Worm (Caenorhabditis elegans) whole organism, late embryonic: Measurements from ENCODE around the gene T05C1.1.
A peak's percentile ranks its signal among the peaks of the same experiment; 100 is the strongest.

Source experiments
- C08G9.2 ChIP-seq: sonication (generic microtip); optimal IDR thresholded peaks from 2 replicates; lab custom pipeline; 2016; ENCODE audit warnings: mild to moderate bottlenecking, missing genetic modification characterization, moderate library complexity, missing compliant biosample characterization
- C38D4.7 ChIP-seq: fragments of 200-800 bp; sonication (Bioruptor generic); optimal IDR thresholded peaks from 2 replicates; lab custom pipeline; 2018; ENCODE audit warnings: mild to moderate bottlenecking, missing genetic modification characterization, moderate library complexity, missing compliant biosample characterization
- K02D7.2 ChIP-seq: sonication (generic microtip); optimal IDR thresholded peaks from 2 replicates; lab custom pipeline; 2017; ENCODE audit warnings: mild to moderate bottlenecking, missing genetic modification characterization, missing compliant biosample characterization
- K09A11.1 ChIP-seq: sonication (generic microtip); optimal IDR thresholded peaks from 2 replicates; lab custom pipeline; 2017; ENCODE audit warnings: antibody characterized with exemption, mild to moderate bottlenecking, missing genetic modification characterization, missing compliant biosample characterization; ENCODE audit not compliant: insufficient read depth
- Y22D7AL.16 ChIP-seq: sonication (generic microtip); optimal IDR thresholded peaks from 2 replicates; lab custom pipeline; 2016; ENCODE audit warnings: missing genetic modification characterization, missing compliant biosample characterization
- ama-1 ChIP-seq: fragments of 150-350 bp; optimal IDR thresholded peaks from 2 replicates; lab custom pipeline; 2014
- ceh-14 ChIP-seq: sonication (generic microtip); optimal IDR thresholded peaks from 2 replicates; lab custom pipeline; 2016; ENCODE audit warnings: missing genotype, missing genetic modification characterization, missing compliant biosample characterization
- ceh-18 ChIP-seq: sonication (generic microtip); optimal IDR thresholded peaks from 2 replicates; lab custom pipeline; 2016; ENCODE audit warnings: missing genetic modification characterization, missing compliant biosample characterization
- ceh-2 ChIP-seq: sonication (generic microtip); optimal IDR thresholded peaks from 2 replicates; lab custom pipeline; 2016; ENCODE audit warnings: missing genotype, missing genetic modification characterization, missing compliant biosample characterization
- ceh-24 ChIP-seq: sonication (generic microtip); optimal IDR thresholded peaks from 2 replicates; lab custom pipeline; 2016; ENCODE audit warnings: mild to moderate bottlenecking, missing genetic modification characterization, missing compliant biosample characterization
- ceh-30 ChIP-seq: fragments of 150-350 bp; optimal IDR thresholded peaks from 2 replicates; lab custom pipeline; 2014; ENCODE audit warnings: missing biosample characterization, missing genetic modification characterization
- ceh-31 ChIP-seq: sonication (generic microtip); optimal IDR thresholded peaks from 2 replicates; lab custom pipeline; 2016; ENCODE audit warnings: missing genetic modification characterization, missing compliant biosample characterization
- ceh-45 ChIP-seq: fragments of 200-800 bp; sonication (Bioruptor generic); IDR thresholded peaks from 2 replicates; pipeline ENCODE4 v1.3.6; 2022; ENCODE audit warnings: missing genetic modification reagents, missing genetic modification characterization, missing compliant biosample characterization
- ceh-9 ChIP-seq: sonication (generic microtip); optimal IDR thresholded peaks from 2 replicates; lab custom pipeline; 2016; ENCODE audit warnings: mild to moderate bottlenecking, missing genetic modification characterization, inconsistent platforms, missing compliant biosample characterization
- che-1 ChIP-seq: sonication (generic microtip); optimal IDR thresholded peaks from 2 replicates; lab custom pipeline; 2016; ENCODE audit warnings: mild to moderate bottlenecking, missing genetic modification characterization, missing compliant biosample characterization
- dve-1 ChIP-seq: sonication (generic microtip); optimal IDR thresholded peaks from 2 replicates; lab custom pipeline; 2017; ENCODE audit warnings: antibody characterized with exemption, mild to moderate bottlenecking, missing genetic modification characterization, missing compliant biosample characterization
- elt-2 ChIP-seq: sonication (generic microtip); optimal IDR thresholded peaks from 2 replicates; lab custom pipeline; 2016; ENCODE audit warnings: missing genetic modification reagents, missing genetic modification characterization, missing compliant biosample characterization
- elt-4 ChIP-seq: sonication (generic microtip); optimal IDR thresholded peaks from 2 replicates; lab custom pipeline; 2016; ENCODE audit warnings: missing genetic modification characterization, missing compliant biosample characterization
- ets-4 ChIP-seq: sonication (generic microtip); optimal IDR thresholded peaks from 2 replicates; lab custom pipeline; 2016; ENCODE audit warnings: missing genetic modification characterization, missing compliant biosample characterization
- eyg-1 ChIP-seq: sonication (generic microtip); optimal IDR thresholded peaks from 2 replicates; lab custom pipeline; 2016; ENCODE audit warnings: missing genotype, missing genetic modification characterization, missing compliant biosample characterization
- fkh-6 ChIP-seq: sonication (generic microtip); optimal IDR thresholded peaks from 2 replicates; lab custom pipeline; 2016; ENCODE audit warnings: missing genetic modification characterization, missing compliant biosample characterization
- hlh-13 ChIP-seq: fragments of 200-800 bp; sonication (Bioruptor generic); optimal IDR thresholded peaks from 2 replicates; lab custom pipeline; 2018; ENCODE audit warnings: mild to moderate bottlenecking, missing genetic modification characterization, missing compliant biosample characterization
- hlh-15 ChIP-seq: sonication (generic microtip); optimal IDR thresholded peaks from 2 replicates; lab custom pipeline; 2016; ENCODE audit warnings: missing genetic modification characterization, missing compliant biosample characterization
- hlh-30 ChIP-seq: sonication (generic microtip); optimal IDR thresholded peaks from 2 replicates; lab custom pipeline; 2017; ENCODE audit warnings: antibody characterized with exemption, missing genetic modification characterization, missing compliant biosample characterization; ENCODE audit not compliant: insufficient read depth
- hlh-6 ChIP-seq: sonication (generic microtip); optimal IDR thresholded peaks from 2 replicates; lab custom pipeline; 2016; ENCODE audit warnings: missing genotype, missing genetic modification characterization, missing compliant biosample characterization
- lim-6 ChIP-seq: sonication (generic microtip); optimal IDR thresholded peaks from 2 replicates; lab custom pipeline; 2016; ENCODE audit warnings: missing genetic modification characterization, missing compliant biosample characterization
- madf-2 ChIP-seq: sonication (generic microtip); optimal IDR thresholded peaks from 2 replicates; lab custom pipeline; 2017; ENCODE audit warnings: missing genetic modification characterization, missing compliant biosample characterization
- mec-3 ChIP-seq: sonication (generic microtip); optimal IDR thresholded peaks from 2 replicates; lab custom pipeline; 2016; ENCODE audit warnings: borderline replicate concordance, missing genetic modification characterization, missing compliant biosample characterization
- nhr-232 ChIP-seq: sonication (generic microtip); optimal IDR thresholded peaks from 2 replicates; lab custom pipeline; 2016; ENCODE audit warnings: missing genetic modification characterization, missing compliant biosample characterization
- npax-4 ChIP-seq: sonication (generic microtip); optimal IDR thresholded peaks from 2 replicates; lab custom pipeline; 2016; ENCODE audit warnings: missing genetic modification characterization, missing compliant biosample characterization
- odd-2 ChIP-seq: sonication (generic microtip); optimal IDR thresholded peaks from 2 replicates; lab custom pipeline; 2017; ENCODE audit warnings: antibody characterized with exemption, mild to moderate bottlenecking, missing genetic modification characterization, missing compliant biosample characterization
- pag-3 ChIP-seq: sonication (generic microtip); optimal IDR thresholded peaks from 2 replicates; lab custom pipeline; 2016; ENCODE audit warnings: missing compliant biosample characterization, missing genetic modification characterization, borderline replicate concordance
- pha-4 ChIP-seq: fragments of 150-350 bp; optimal IDR thresholded peaks from 2 replicates; lab custom pipeline; 2018; ENCODE audit warnings: missing biosample characterization, missing genetic modification reagents, missing genetic modification characterization
- pqm-1 ChIP-seq: sonication (generic microtip); optimal IDR thresholded peaks from 2 replicates; lab custom pipeline; 2016; ENCODE audit warnings: missing genetic modification characterization, missing compliant biosample characterization
- pros-1 ChIP-seq: fragments of 150-350 bp; optimal IDR thresholded peaks from 2 replicates; lab custom pipeline; 2014; ENCODE audit warnings: missing biosample characterization, missing genetic modification reagents, missing genetic modification characterization
- sox-2 ChIP-seq: fragments of 200-800 bp; sonication (Bioruptor generic); IDR thresholded peaks from 2 replicates; pipeline ENCODE4 v1.3.6; 2022; ENCODE audit warnings: missing genetic modification reagents, missing genetic modification characterization, missing compliant biosample characterization
- tbx-2 ChIP-seq: sonication (generic microtip); optimal IDR thresholded peaks from 2 replicates; lab custom pipeline; 2016; ENCODE audit warnings: missing genetic modification characterization, missing compliant biosample characterization
- tbx-7 ChIP-seq: sonication (generic microtip); optimal IDR thresholded peaks from 2 replicates; lab custom pipeline; 2016; ENCODE audit warnings: missing genotype, missing genetic modification characterization, missing compliant biosample characterization
- unc-42 ChIP-seq: sonication (generic microtip); optimal IDR thresholded peaks from 2 replicates; lab custom pipeline; 2016; ENCODE audit warnings: missing genotype, missing genetic modification characterization, missing compliant biosample characterization
- ztf-16 ChIP-seq: sonication (generic microtip); optimal IDR thresholded peaks from 2 replicates; lab custom pipeline; 2017; ENCODE audit warnings: missing genetic modification characterization, missing compliant biosample characterization

T05C1.1 gene

ce11 chrII:4444811-4445210 is 33.6 kb upstream of the T05C1.1 start:
- TF ChIP-seq elt-4 (tag; lab: Kevin White, UChicago) (no peak), ceh-14 (tag; lab: Kevin White, UChicago) (no peak), ceh-18 (tag; lab: Kevin White, UChicago) (no peak), tbx-2 (tag; lab: Kevin White, UChicago) (no peak), eyg-1 (tag; lab: Kevin White, UChicago) (no peak), elt-2 (tag; lab: Kevin White, UChicago) (no peak), C38D4.7 (GFP tag; lab: Kevin White, UChicago) (no peak), pros-1 (tag; lab: Kevin White, UChicago) (no peak)

ce11 chrII:4453051-4453450 is 25.4 kb upstream of the T05C1.1 start, which contains the start of gene twk-2:
Gene twk-2, minus strand, starts transcription at chrII:4453151.
- no peak for TF ChIP-seq tbx-2 (tag; lab: Kevin White, UChicago)
- TF ChIP-seq K02D7.2: no peak
- no peak for TF ChIP-seq C38D4.7 (GFP tag; lab: Kevin White, UChicago)
- TF ChIP-seq ceh-31: no peak
- TF ChIP-seq hlh-6 (tag; lab: Kevin White, UChicago): no peak
- TF ChIP-seq ceh-45: no peak
- TF ChIP-seq ets-4 (tag; lab: Kevin White, UChicago): no peak

ce11 chrII:4453453-4453852 is 24.9 kb upstream of the T05C1.1 start:
- TF ChIP-seq ceh-31: peak; percentile 4
- no peak for TF ChIP-seq K09A11.1 (tag; lab: Kevin White, UChicago)
- TF ChIP-seq unc-42 (tag; lab: Kevin White, UChicago): peak; percentile 54

ce11 chrII:4454823-4455222 is 23.6 kb upstream of the T05C1.1 start:
- TF ChIP-seq hlh-30 (no peak), dve-1 (peak; percentile 63)

- peak; percentile 39 for TF ChIP-seq ceh-18 (tag; lab: Kevin White, UChicago)
- no peak for TF ChIP-seq npax-4
- no peak for TF ChIP-seq fkh-6 (tag; lab: Kevin White, UChicago)
- no peak for TF ChIP-seq hlh-15
- TF ChIP-seq ceh-24 (tag; lab: Kevin White, UChicago): no peak
- no peak for TF ChIP-seq ama-1 (lab: Kevin White, UChicago)
- TF ChIP-seq pag-3 (tag; lab: Kevin White, UChicago): no peak
- TF ChIP-seq ztf-16 (tag; lab: Kevin White, UChicago): no peak
- no peak for TF ChIP-seq Y22D7AL.16
- TF ChIP-seq ceh-14 (tag; lab: Kevin White, UChicago): peak; percentile 42
- no peak for TF ChIP-seq hlh-13 (GFP tag; lab: Kevin White, UChicago)
- TF ChIP-seq lim-6 (tag; lab: Kevin White, UChicago): peak; percentile 11
- TF ChIP-seq C08G9.2 (tag; lab: Kevin White, UChicago): no peak
- peak; percentile 59 for TF ChIP-seq ceh-31
- no peak for TF ChIP-seq che-1 (tag; lab: Kevin White, UChicago)
- TF ChIP-seq nhr-232: no peak
- peak; percentile 53 for TF ChIP-seq unc-42 (tag; lab: Kevin White, UChicago)
- no peak for TF ChIP-seq pqm-1
These were observed 22.4 kb upstream of the T05C1.1 start for ce11 chrII:4456024-4456423.

ce11 chrII:4460297-4460696 is 18.1 kb upstream of the T05C1.1 start:
- TF ChIP-seq C08G9.2 (tag; lab: Kevin White, UChicago): no peak
- TF ChIP-seq ceh-9 (tag; lab: Kevin White, UChicago): no peak
- TF ChIP-seq sox-2 (GFP tag; lab: Robert Waterston, UW): no peak
- TF ChIP-seq tbx-7 (tag; lab: Kevin White, UChicago): no peak
- TF ChIP-seq fkh-6 (tag; lab: Kevin White, UChicago): no peak
- no peak for TF ChIP-seq nhr-232
- TF ChIP-seq madf-2 (tag; lab: Kevin White, UChicago): no peak
- TF ChIP-seq lim-6 (tag; lab: Kevin White, UChicago): no peak
- no peak for TF ChIP-seq mec-3 (tag; lab: Kevin White, UChicago)
- no peak for TF ChIP-seq ceh-2
- TF ChIP-seq pag-3 (tag; lab: Kevin White, UChicago): no peak
- no peak for TF ChIP-seq tbx-2 (tag; lab: Kevin White, UChicago)
- no peak for TF ChIP-seq ceh-45
- TF ChIP-seq pha-4: no peak
- no peak for TF ChIP-seq odd-2 (tag; lab: Kevin White, UChicago)
- no peak for TF ChIP-seq ceh-30 (tag; lab: Kevin White, UChicago)
